Worm (Caenorhabditis elegans): ENCODE measurements around the gene F26F12.5.

- TF ChIP-seq ztf-23 (GFP tag; IDR thresholded peaks at IDR 0.05) (no peak), T22C8.4 (GFP tag; IDR thresholded peaks at IDR 0.05) (no peak), med-1 (GFP tag; optimal IDR thresholded peaks at IDR 0.05; ENCODE audit: insufficient read depth) (no peak), klf-2 (GFP tag; conservative IDR thresholded peaks at IDR 0.05) (no peak), flt-1 (GFP tag; IDR thresholded peaks at IDR 0.05) (no peak), cog-1 (tag; optimal IDR thresholded peaks at IDR 0.05) (no peak), ztf-29 (GFP tag; IDR thresholded peaks at IDR 0.05) (no peak), ref-1 (GFP tag; conservative IDR thresholded peaks at IDR 0.05) (no peak)
Observed at ce11 chrV:5850671-5851070, 14.3 kb downstream of the F26F12.5 start.
